Fruit fly (Drosophila melanogaster) whole organism, prepupa: Measurements from ENCODE around the gene Cpr11A.

Experiments
- CG10631 ChIP-seq: fragments of 200-800 bp; sonication (Bioruptor generic); optimal IDR thresholded peaks from 2 replicates; lab custom pipeline; 2016; ENCODE audit warnings: missing biosample characterization, missing genetic modification characterization
- CG10669 ChIP-seq: fragments of 200-800 bp; sonication (Bioruptor generic); optimal IDR thresholded peaks from 3 replicates; lab custom pipeline; 2018; ENCODE audit warnings: missing biosample characterization, mild to moderate bottlenecking, missing genetic modification characterization, moderate library complexity
- CG11294 ChIP-seq: fragments of 200-800 bp; sonication (Bioruptor generic); IDR thresholded peaks from 2 replicates; pipeline ENCODE4 v1.3.6; 2022; ENCODE audit warnings: missing biosample characterization, missing genetic modification characterization
- CG11762 ChIP-seq: fragments of 200-800 bp; sonication (Bioruptor generic); optimal IDR thresholded peaks from 3 replicates; lab custom pipeline; 2016; ENCODE audit warnings: missing biosample characterization, missing genetic modification characterization; ENCODE audit not compliant: insufficient read depth
- CG15336 ChIP-seq: fragments of 200-800 bp; sonication (Bioruptor generic); IDR thresholded peaks from 2 replicates; pipeline ENCODE4 v1.3.6; 2022; ENCODE audit warnings: missing biosample characterization, missing genetic modification characterization
- CG1621 ChIP-seq: fragments of 200-800 bp; sonication (Bioruptor generic); optimal IDR thresholded peaks from 3 replicates; lab custom pipeline; 2018; ENCODE audit warnings: missing biosample characterization, mild to moderate bottlenecking, missing genetic modification characterization
- CG3032 ChIP-seq: fragments of 200-800 bp; optimal IDR thresholded peaks from 2 replicates; lab custom pipeline; 2019; ENCODE audit warnings: missing biosample characterization, mild to moderate bottlenecking, missing genetic modification characterization, moderate library complexity
- CG31627 ChIP-seq: fragments of 200-800 bp; sonication (Bioruptor generic); optimal IDR thresholded peaks from 3 replicates; lab custom pipeline; 2016; ENCODE audit warnings: missing biosample characterization, missing genetic modification characterization
- CG32006 ChIP-seq: fragments of 200-800 bp; sonication (Bioruptor generic); optimal IDR thresholded peaks from 3 replicates; lab custom pipeline; 2017; ENCODE audit warnings: missing biosample characterization, mild to moderate bottlenecking, missing genetic modification characterization
- CG34406 ChIP-seq: fragments of 200-800 bp; sonication (Bioruptor generic); optimal IDR thresholded peaks from 3 replicates; lab custom pipeline; 2016; ENCODE audit warnings: missing biosample characterization, missing genetic modification characterization
- CG3919 ChIP-seq: fragments of 200-800 bp; sonication (Bioruptor generic); optimal IDR thresholded peaks from 3 replicates; lab custom pipeline; 2016; ENCODE audit warnings: missing biosample characterization, missing genetic modification characterization
- CG6276 ChIP-seq: fragments of 200-800 bp; sonication (Bioruptor generic); optimal IDR thresholded peaks from 2 replicates; lab custom pipeline; 2017; ENCODE audit warnings: missing biosample characterization, mild to moderate bottlenecking, missing genetic modification characterization
- CG6792 ChIP-seq: fragments of 200-800 bp; sonication (Bioruptor generic); optimal IDR thresholded peaks from 3 replicates; lab custom pipeline; 2016; ENCODE audit warnings: missing biosample characterization, missing genetic modification characterization
- CG6808 ChIP-seq: fragments of 200-800 bp; sonication (Bioruptor generic); optimal IDR thresholded peaks from 3 replicates; lab custom pipeline; 2017; ENCODE audit warnings: missing biosample characterization, missing genetic modification characterization, mild to moderate bottlenecking, moderate library complexity, missing genetic modification reagents
- CG6854 ChIP-seq: fragments of 200-800 bp; sonication (Bioruptor generic); optimal IDR thresholded peaks from 2 replicates; lab custom pipeline; 2017; ENCODE audit warnings: missing biosample characterization, mild to moderate bottlenecking, missing genetic modification characterization
- CG7368 ChIP-seq: fragments of 200-800 bp; sonication (Bioruptor generic); optimal IDR thresholded peaks from 3 replicates; lab custom pipeline; 2016; ENCODE audit warnings: missing biosample characterization, missing genetic modification characterization
- CG8119 ChIP-seq: fragments of 200-800 bp; sonication (Bioruptor generic); IDR thresholded peaks from 3 replicates; pipeline ENCODE4 v1.3.6; 2022; ENCODE audit warnings: missing biosample characterization, missing genetic modification characterization
- CG8319 ChIP-seq: fragments of 200-800 bp; sonication (Bioruptor generic); optimal IDR thresholded peaks from 3 replicates; lab custom pipeline; 2016; ENCODE audit warnings: missing biosample characterization, missing genetic modification characterization
- CG8632 ChIP-seq: fragments of 200-800 bp; sonication (Bioruptor generic); optimal IDR thresholded peaks from 3 replicates; lab custom pipeline; 2016; ENCODE audit warnings: missing biosample characterization, missing genetic modification characterization
- CG9139 ChIP-seq: fragments of 200-800 bp; sonication (Bioruptor generic); optimal IDR thresholded peaks from 3 replicates; lab custom pipeline; 2017; ENCODE audit warnings: missing biosample characterization, mild to moderate bottlenecking, missing genetic modification characterization
- Eip75B ChIP-seq: fragments of 200-800 bp; sonication (Bioruptor generic); optimal IDR thresholded peaks from 3 replicates; lab custom pipeline; 2016; ENCODE audit warnings: missing biosample characterization, missing genetic modification characterization
- Eip78C ChIP-seq: fragments of 200-800 bp; sonication (Bioruptor generic); peaks from one replicate; lab custom pipeline; 2016; ENCODE audit warnings: missing biosample characterization, missing genetic modification characterization
- Eip93F ChIP-seq: fragments of 200-800 bp; sonication (Bioruptor generic); optimal IDR thresholded peaks from 2 replicates; lab custom pipeline; 2016; ENCODE audit warnings: missing biosample characterization, mild to moderate bottlenecking, missing genetic modification characterization
- Gug ChIP-seq: fragments of 200-800 bp; sonication (Bioruptor generic); IDR thresholded peaks from 2 replicates; pipeline ENCODE4 v1.3.6; 2022; ENCODE audit warnings: missing biosample characterization, missing genetic modification characterization
- Hr38 ChIP-seq: sonication (Bioruptor generic); optimal IDR thresholded peaks from 2 replicates; lab custom pipeline; 2016; ENCODE audit warnings: missing biosample characterization, missing genetic modification characterization
- Hr39 ChIP-seq: fragments of 200-800 bp; sonication (Bioruptor generic); optimal IDR thresholded peaks from 2 replicates; lab custom pipeline; 2016; ENCODE audit warnings: missing biosample characterization, missing genetic modification characterization
- Hr4 ChIP-seq: fragments of 200-800 bp; sonication (Bioruptor generic); optimal IDR thresholded peaks from 3 replicates; lab custom pipeline; 2016; ENCODE audit warnings: missing biosample characterization, missing genetic modification characterization
- Lpt ChIP-seq: fragments of 200-800 bp; sonication (Bioruptor generic); optimal IDR thresholded peaks from 3 replicates; lab custom pipeline; 2016; ENCODE audit warnings: missing biosample characterization, missing genetic modification characterization
- Met ChIP-seq: fragments of 200-800 bp; sonication (Bioruptor generic); optimal IDR thresholded peaks from 3 replicates; lab custom pipeline; 2016; ENCODE audit warnings: missing biosample characterization, missing genetic modification characterization
- OdsH ChIP-seq: fragments of 200-800 bp; sonication (Bioruptor generic); optimal IDR thresholded peaks from 3 replicates; lab custom pipeline; 2016; ENCODE audit warnings: missing biosample characterization, missing genetic modification characterization
- Sox102F ChIP-seq: fragments of 200-800 bp; sonication (Bioruptor generic); optimal IDR thresholded peaks from 2 replicates; lab custom pipeline; 2016; ENCODE audit warnings: missing biosample characterization, mild to moderate bottlenecking, missing genetic modification characterization
- Sox14 ChIP-seq: fragments of 200-800 bp; sonication (Bioruptor generic); optimal IDR thresholded peaks from 3 replicates; lab custom pipeline; 2016; ENCODE audit warnings: missing biosample characterization, missing genetic modification characterization
- Sox15 ChIP-seq: fragments of 200-800 bp; sonication (Bioruptor generic); optimal IDR thresholded peaks from 3 replicates; lab custom pipeline; 2016; ENCODE audit warnings: missing biosample characterization, missing genetic modification characterization
- acj6 ChIP-seq: fragments of 200-800 bp; sonication (Bioruptor generic); optimal IDR thresholded peaks from 3 replicates; lab custom pipeline; 2016; ENCODE audit warnings: missing biosample characterization, missing genetic modification characterization
- cyc ChIP-seq: fragments of 200-800 bp; sonication (Bioruptor generic); optimal IDR thresholded peaks from 3 replicates; lab custom pipeline; 2016; ENCODE audit warnings: missing biosample characterization, missing genetic modification characterization
- esn ChIP-seq: fragments of 200-800 bp; sonication (Bioruptor generic); optimal IDR thresholded peaks from 2 replicates; lab custom pipeline; 2016; ENCODE audit warnings: missing biosample characterization, mild to moderate bottlenecking, missing genetic modification characterization, moderate library complexity
- fd85E ChIP-seq: fragments of 200-800 bp; sonication (Bioruptor generic); optimal IDR thresholded peaks from 3 replicates; lab custom pipeline; 2016; ENCODE audit warnings: missing biosample characterization, missing genetic modification characterization
- fkh ChIP-seq: fragments of 200-800 bp; sonication (Bioruptor generic); optimal IDR thresholded peaks from 3 replicates; lab custom pipeline; 2017; ENCODE audit warnings: missing biosample characterization, mild to moderate bottlenecking, missing genetic modification characterization, moderate library complexity
- lz ChIP-seq: fragments of 200-800 bp; sonication (Bioruptor generic); optimal IDR thresholded peaks from 3 replicates; lab custom pipeline; 2016; ENCODE audit warnings: missing biosample characterization, missing genetic modification characterization
- net ChIP-seq: fragments of 200-800 bp; sonication (Bioruptor generic); optimal IDR thresholded peaks from 3 replicates; lab custom pipeline; 2016; ENCODE audit warnings: missing biosample characterization, missing genetic modification characterization
- pdm3 ChIP-seq: fragments of 200-800 bp; sonication (Bioruptor generic); optimal IDR thresholded peaks from 3 replicates; lab custom pipeline; 2016; ENCODE audit warnings: missing biosample characterization, missing genetic modification characterization
- salr ChIP-seq, 2 experiments: fragments of 200-800 bp; sonication (Bioruptor generic); optimal IDR thresholded peaks; 3 replicates each; lab custom pipeline; 2016 to 2018; ENCODE audit warnings: missing biosample characterization in 2 of 2, missing genetic modification characterization in 2 of 2, mild to moderate bottlenecking in 1 of 2
- spab ChIP-seq: fragments of 200-800 bp; sonication (Bioruptor generic); optimal IDR thresholded peaks from 2 replicates; lab custom pipeline; 2017; ENCODE audit warnings: missing biosample characterization, mild to moderate bottlenecking, missing genetic modification characterization, missing genetic modification reagents
- ss ChIP-seq, 2 experiments: fragments of 200-800 bp; sonication (Bioruptor generic); optimal IDR thresholded peaks; 2 replicates in 1 of 2; 3 replicates in 1 of 2; lab custom pipeline; 2017 to 2018; ENCODE audit warnings: mild to moderate bottlenecking in 2 of 2, missing biosample characterization in 2 of 2, missing genetic modification characterization in 2 of 2, moderate library complexity in 1 of 2
- svp ChIP-seq: fragments of 200-800 bp; sonication (Bioruptor generic); peaks from one replicate; lab custom pipeline; 2016; ENCODE audit warnings: missing biosample characterization, missing genetic modification characterization
- topi ChIP-seq: fragments of 200-800 bp; sonication (Bioruptor generic); optimal IDR thresholded peaks from 3 replicates; lab custom pipeline; 2016; ENCODE audit warnings: missing biosample characterization, missing genetic modification characterization
- vri ChIP-seq: fragments of 200-800 bp; sonication (Bioruptor generic); optimal IDR thresholded peaks from 3 replicates; lab custom pipeline; 2016; ENCODE audit warnings: missing biosample characterization, mild to moderate bottlenecking, missing genetic modification characterization

Gene Cpr11A

dm6 chrX:12473953-12474468, 12.8 kb upstream of the Cpr11A start (continued):
- TF ChIP-seq CG6854 (no peak), Gug (no peak), CG3032 (tag; lab: Kevin White, UChicago) (peak; percentile 1), Sox102F (peak; percentile 19)

dm6 chrX:12480282-12480681, 6.5 kb upstream of the Cpr11A start:
- no peak for TF ChIP-seq Sox14
- TF ChIP-seq CG10669 (GFP tag; lab: Kevin White, UChicago) = no peak
- TF ChIP-seq CG34406 = no peak
- TF ChIP-seq Lpt = no peak
- TF ChIP-seq fkh = peak; percentile 74
- no peak for TF ChIP-seq CG8119
- TF ChIP-seq CG1621 = no peak
- TF ChIP-seq CG15336 (GFP tag; lab: Robert Waterston, UW) = 0 out of 2 replicates have a peak, but pooled peaks have one; percentile 26
- TF ChIP-seq pdm3 (GFP tag; lab: Kevin White, UChicago) = no peak
- no peak for TF ChIP-seq Eip75B
- TF ChIP-seq topi (GFP tag; lab: Kevin White, UChicago) = no peak
- TF ChIP-seq cyc = no peak
- TF ChIP-seq CG9139 = no peak
- TF ChIP-seq esn (GFP tag; lab: Kevin White, UChicago) = no peak
- TF ChIP-seq Sox102F = no peak

dm6 chrX:12487485-12487884, 715 bp downstream of the Cpr11A start:
- no peak for TF ChIP-seq Eip78C
- TF ChIP-seq CG3919 (GFP tag; lab: Kevin White, UChicago) = no peak
- TF ChIP-seq CG8632 (GFP tag; lab: Kevin White, UChicago) = no peak
- TF ChIP-seq CG1621 = no peak
- no peak for TF ChIP-seq Hr38 (GFP tag; lab: Kevin White, UChicago)
- TF ChIP-seq acj6 = no peak
- no peak for TF ChIP-seq lz (GFP tag; lab: Kevin White, UChicago)
- TF ChIP-seq fkh = no peak
- TF ChIP-seq spab = no peak
- TF ChIP-seq CG11294 (GFP tag; lab: Robert Waterston, UW) = no peak
- TF ChIP-seq cyc = no peak
- TF ChIP-seq Hr4 (GFP tag; lab: Kevin White, UChicago) = no peak
- no peak for TF ChIP-seq CG6808 (GFP tag; lab: Kevin White, UChicago)
- TF ChIP-seq CG6854 = no peak
- TF ChIP-seq Sox15 (GFP tag; lab: Kevin White, UChicago) = no peak
- TF ChIP-seq Gug = no peak
- no peak for TF ChIP-seq fd85E (GFP tag; lab: Kevin White, UChicago)
- TF ChIP-seq Met = no peak
- TF ChIP-seq CG8119 = no peak
- TF ChIP-seq, all 60 proteins: peak for 0

dm6 chrX:12489991-12490390, 3.2 kb downstream of the Cpr11A start, which contains the start of gene Lsp1alpha:
Gene Lsp1alpha (plus strand): TSS chrX:12490291.
- TF ChIP-seq svp = peak; percentile 85
- TF ChIP-seq CG6276 (GFP tag; lab: Kevin White, UChicago) = no peak
- no peak for TF ChIP-seq Lpt
- no peak for TF ChIP-seq acj6
- TF ChIP-seq Eip78C = no peak
- TF ChIP-seq ss (GFP tag; optimal IDR thresholded peaks at IDR 0.05; lab: Kevin White, UChicago) = no peak
- no peak for TF ChIP-seq Eip93F
- TF ChIP-seq, all 60 proteins: peak for 1

dm6 chrX:12496497-12496896, 9.7 kb downstream of the Cpr11A start, which contains the start of gene Mks1:
Gene Mks1 (minus strand): TSS chrX:12496597.
- TF ChIP-seq salr (GFP tag; optimal IDR thresholded peaks at IDR 0.05; lab: Kevin White, UChicago) (no peak), Eip78C (no peak), CG32006 (GFP tag; lab: Kevin White, UChicago) (no peak), CG7368 (GFP tag; lab: Kevin White, UChicago) (no peak), Hr4 (GFP tag; lab: Kevin White, UChicago) (no peak), CG8319 (no peak), CG11762 (GFP tag; lab: Kevin White, UChicago) (no peak), vri (no peak), OdsH (no peak), CG6808 (GFP tag; lab: Kevin White, UChicago) (no peak), Hr38 (GFP tag; lab: Kevin White, UChicago) (no peak), net (GFP tag; lab: Kevin White, UChicago) (no peak), Hr39 (GFP tag; lab: Kevin White, UChicago) (no peak), CG31627 (GFP tag; lab: Kevin White, UChicago) (no peak), topi (GFP tag; lab: Kevin White, UChicago) (no peak), CG6792 (GFP tag; lab: Kevin White, UChicago) (no peak), CG10631 (GFP tag; lab: Kevin White, UChicago) (no peak), CG10669 (GFP tag; lab: Kevin White, UChicago) (no peak), fd85E (GFP tag; lab: Kevin White, UChicago) (no peak)
